Worm (Caenorhabditis elegans): ENCODE data around the gene srj-49.

DNA sequence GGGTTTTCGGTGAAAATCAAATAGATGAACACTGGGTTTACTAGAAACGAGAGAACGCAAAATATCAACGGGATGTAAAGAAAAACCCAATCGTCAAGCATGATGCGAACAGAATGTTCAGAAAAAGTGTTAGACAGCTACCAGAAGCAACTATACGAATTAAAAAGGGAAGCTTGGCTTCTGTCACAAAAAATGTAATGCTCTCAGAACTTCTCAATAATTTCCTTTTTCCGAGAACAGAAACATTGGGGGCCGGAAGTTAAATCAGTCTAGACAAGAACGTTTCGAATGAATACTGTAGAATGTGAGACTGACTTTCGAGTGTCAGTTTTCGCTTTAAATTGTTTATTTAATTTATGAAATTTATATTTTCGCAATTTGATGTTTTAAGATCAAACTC is 11.6 kb upstream of the srj-49 start, which contains the start of gene srj-54:
- no peak for TF ChIP-seq ama-1 (optimal IDR thresholded peaks at IDR 0.05)
- TF ChIP-seq ama-1 (GFP tag; optimal IDR thresholded peaks at IDR 0.05): no peak
- no peak for TF ChIP-seq gei-17 (GFP tag; optimal IDR thresholded peaks at IDR 0.05)
- no peak for TF ChIP-seq nfya-1 (tag; optimal IDR thresholded peaks at IDR 0.05; ENCODE audit: borderline replicate concordance, insufficient read depth)
- no peak for TF ChIP-seq die-1 (tag; optimal IDR thresholded peaks at IDR 0.05)
- TF ChIP-seq pha-4 (tag; optimal IDR thresholded peaks at IDR 0.05): no peak
- TF ChIP-seq efl-1 (GFP tag; optimal IDR thresholded peaks at IDR 0.05): no peak
- TF ChIP-seq ztf-18 (tag; optimal IDR thresholded peaks at IDR 0.05): no peak
- no peak for TF ChIP-seq nhr-120 (GFP tag; IDR thresholded peaks at IDR 0.05)
- TF ChIP-seq ceh-27 (GFP tag; optimal IDR thresholded peaks at IDR 0.05): no peak
- no peak for TF ChIP-seq Y53F4B.3 (GFP tag; IDR thresholded peaks at IDR 0.05)
- TF ChIP-seq ceh-40 (GFP tag; IDR thresholded peaks at IDR 0.05): no peak
- no peak for TF ChIP-seq unc-130 (GFP tag; optimal IDR thresholded peaks at IDR 0.05)
